Comparison of ENCODE assay signal across 1 fruit fly cellular context in genomic region chr2L:2861885-2862620, dm6.
TF ChIP-seq lines count a peak whose summit lies in the region.

No protein-coding gene starts in this region.

TF ChIP-seq in whole organism, embryonic, 481 proteins besides CTCF, POLR2A, EP300 and RAD21 (continued from another document and continues in another):
- TF ChIP-seq Hmr (GFP tag; optimal IDR thresholded peaks at IDR 0.05; lab: Kevin White, UChicago) (peak; percentile 3), CG15696 (tag; optimal IDR thresholded peaks at IDR 0.05; lab: Kevin White, UChicago) (no peak), Antp (GFP tag; optimal IDR thresholded peaks at IDR 0.05; lab: Kevin White, UChicago) (no peak), CG8765 (GFP tag; IDR thresholded peaks at IDR 0.05; lab: Robert Waterston, UW) (no peak), Hr78 (GFP tag; optimal IDR thresholded peaks at IDR 0.05; lab: Kevin White, UChicago) (no peak), CG6683 (GFP tag; optimal IDR thresholded peaks at IDR 0.05; lab: Kevin White, UChicago) (no peak), CG8944 (GFP tag; optimal IDR thresholded peaks at IDR 0.05; lab: Kevin White, UChicago) (no peak), Aef1 (GFP tag; IDR thresholded peaks at IDR 0.05; lab: Robert Waterston, UW) (no peak), wor (GFP tag; IDR thresholded peaks at IDR 0.05; lab: Robert Waterston, UW) (no peak), CG8281 (tag; optimal IDR thresholded peaks at IDR 0.05; lab: Kevin White, UChicago) (no peak), CG10654 (GFP tag; optimal IDR thresholded peaks at IDR 0.05; lab: Kevin White, UChicago) (no peak), gro (GFP tag; optimal IDR thresholded peaks at IDR 0.05; lab: Kevin White, UChicago) (peak; percentile 17), psq (GFP tag; optimal IDR thresholded peaks at IDR 0.05; lab: Kevin White, UChicago) (no peak), Dbx (GFP tag; IDR thresholded peaks at IDR 0.05; lab: Robert Waterston, UW) (peak; percentile 18; the same call in 1 of the 3 replicates), Opbp (GFP tag; IDR thresholded peaks at IDR 0.05; lab: Robert Waterston, UW; ENCODE audit: partially characterized antibody) (peak; percentile 45; the same call in 1 of the 3 replicates), hb (GFP tag; IDR thresholded peaks at IDR 0.05; lab: Robert Waterston, UW; ENCODE audit: partially characterized antibody) (no peak), Nf-YC (tag; optimal IDR thresholded peaks at IDR 0.05; lab: Kevin White, UChicago) (peak; percentile 15), Elba2 (GFP tag; optimal IDR thresholded peaks at IDR 0.05; lab: Kevin White, UChicago) (no peak), Adf1 (GFP tag; IDR thresholded peaks at IDR 0.05; lab: Robert Waterston, UW) (no peak), insv (GFP tag; optimal IDR thresholded peaks at IDR 0.05; lab: Kevin White, UChicago) (no peak), MTF-1 (GFP tag; optimal IDR thresholded peaks at IDR 0.05; lab: Kevin White, UChicago; ENCODE audit: borderline replicate concordance) (peak; percentile 7), ase (GFP tag; IDR thresholded peaks at IDR 0.05; lab: Robert Waterston, UW) (no peak), CG11560 (tag; IDR thresholded peaks at IDR 0.05; lab: Robert Waterston, UW) (no peak), CG6654 (GFP tag; optimal IDR thresholded peaks at IDR 0.05; lab: Kevin White, UChicago) (no peak), vvl (GFP tag; IDR thresholded peaks at IDR 0.05; lab: Robert Waterston, UW) (peak; percentile 58; the same call in 1 of the 2 replicates), nmo (GFP tag; optimal IDR thresholded peaks at IDR 0.05; lab: Kevin White, UChicago) (peak; percentile 6), da (GFP tag; optimal IDR thresholded peaks at IDR 0.05; lab: Kevin White, UChicago) (no peak), trem (tag; optimal IDR thresholded peaks at IDR 0.05; lab: Kevin White, UChicago) (no peak), zfh1 (GFP tag; IDR thresholded peaks at IDR 0.05; lab: Robert Waterston, UW) (no peak), CG7745 (tag; optimal IDR thresholded peaks at IDR 0.05; lab: Kevin White, UChicago) (no peak), CG12155 (GFP tag; optimal IDR thresholded peaks at IDR 0.05; lab: Kevin White, UChicago) (no peak), Asciz (GFP tag; optimal IDR thresholded peaks at IDR 0.05; lab: Kevin White, UChicago) (no peak), CG11696 (GFP tag; IDR thresholded peaks at IDR 0.05; lab: Robert Waterston, UW) (no peak), CG17912 (GFP tag; optimal IDR thresholded peaks at IDR 0.05; lab: Kevin White, UChicago) (no peak), CG14965 (GFP tag; optimal IDR thresholded peaks at IDR 0.05; lab: Kevin White, UChicago; ENCODE audit: borderline replicate concordance) (no peak), salm (tag; optimal IDR thresholded peaks at IDR 0.05; lab: Kevin White, UChicago) (no peak), CG11456 (GFP tag; IDR thresholded peaks at IDR 0.05; lab: Robert Waterston, UW) (no peak), CG12219 (GFP tag; optimal IDR thresholded peaks at IDR 0.05; lab: Kevin White, UChicago) (peak; percentile 5), CG18262 (tag; optimal IDR thresholded peaks at IDR 0.05; lab: Kevin White, UChicago) (peak; percentile 40), CG33213 (GFP tag; optimal IDR thresholded peaks at IDR 0.05; lab: Kevin White, UChicago) (no peak), CG1832 (GFP tag; optimal IDR thresholded peaks at IDR 0.05; lab: Kevin White, UChicago) (no peak), CG4328 (GFP tag; optimal IDR thresholded peaks at IDR 0.05; lab: Kevin White, UChicago) (no peak), trh (GFP tag; optimal IDR thresholded peaks at IDR 0.05; lab: Kevin White, UChicago) (no peak), Ravus (GFP tag; IDR thresholded peaks at IDR 0.05; lab: Robert Waterston, UW) (no peak), CG11723 (GFP tag; optimal IDR thresholded peaks at IDR 0.05; lab: Kevin White, UChicago) (no peak), Fer2 (tag; optimal IDR thresholded peaks at IDR 0.05; lab: Kevin White, UChicago) (no peak), pan (optimal IDR thresholded peaks at IDR 0.05; lab: Kevin White, UChicago) (no peak), pan (GFP tag; optimal IDR thresholded peaks at IDR 0.05 in 1 of 2, IDR thresholded peaks at IDR 0.05 in 1 of 2) (peak in 1 of 2 experiments; percentile 34), Atf6 (GFP tag; IDR thresholded peaks at IDR 0.05; lab: Robert Waterston, UW) (peak; percentile 51; the same call in 1 of the 2 replicates), Fer3 (tag; optimal IDR thresholded peaks at IDR 0.05; lab: Kevin White, UChicago) (no peak), hth (optimal IDR thresholded peaks at IDR 0.05; lab: Kevin White, UChicago) (no peak), disco-r (GFP tag; optimal IDR thresholded peaks at IDR 0.05; lab: Kevin White, UChicago) (no peak), luna (GFP tag; optimal IDR thresholded peaks at IDR 0.05; lab: Kevin White, UChicago) (no peak), Drgx (GFP tag; IDR thresholded peaks at IDR 0.05; lab: Robert Waterston, UW) (peak; percentile 54), CG10565 (GFP tag; optimal IDR thresholded peaks at IDR 0.05; lab: Kevin White, UChicago) (no peak), Spps (tag; optimal IDR thresholded peaks at IDR 0.05; lab: Kevin White, UChicago) (no peak), E2f2 (GFP tag; IDR thresholded peaks at IDR 0.05; lab: Robert Waterston, UW) (0 out of 2 replicates have a peak, but pooled peaks have one; percentile 9), Dip2 (GFP tag; IDR thresholded peaks at IDR 0.05; lab: Robert Waterston, UW) (no peak), caup (GFP tag; optimal IDR thresholded peaks at IDR 0.05; lab: Kevin White, UChicago; ENCODE audit: severe bottlenecking) (peak; percentile 42), B-H1 (GFP tag; IDR thresholded peaks at IDR 0.05; lab: Robert Waterston, UW) (no peak; the same call in 2 of the 3 replicates), pfk (GFP tag; optimal IDR thresholded peaks at IDR 0.05; lab: Kevin White, UChicago) (no peak), CG2120 (GFP tag; optimal IDR thresholded peaks at IDR 0.05; lab: Kevin White, UChicago) (no peak), h (optimal IDR thresholded peaks at IDR 0.05; lab: Kevin White, UChicago) (no peak), Trl (optimal IDR thresholded peaks at IDR 0.05; lab: Kevin White, UChicago) (peak; percentile 67), Trl (GFP tag; optimal IDR thresholded peaks at IDR 0.05; lab: Kevin White, UChicago) (peak; percentile 14), Scr (GFP tag; IDR thresholded peaks at IDR 0.05; lab: Robert Waterston, UW; ENCODE audit: partially characterized antibody) (no peak), CG2875 (GFP tag; optimal IDR thresholded peaks at IDR 0.05; lab: Kevin White, UChicago) (peak; percentile 29), CG2202 (tag; optimal IDR thresholded peaks at IDR 0.05; lab: Kevin White, UChicago) (no peak), dysf (GFP tag; IDR thresholded peaks at IDR 0.05; lab: Robert Waterston, UW) (no peak), CG2678 (tag; optimal IDR thresholded peaks at IDR 0.05; lab: Kevin White, UChicago) (peak; percentile 40), ro (GFP tag; IDR thresholded peaks at IDR 0.05; lab: Robert Waterston, UW) (no peak), CG4404 (GFP tag; IDR thresholded peaks at IDR 0.05; lab: Robert Waterston, UW) (no peak), sima (GFP tag; optimal IDR thresholded peaks at IDR 0.05; lab: Kevin White, UChicago) (no peak), CG11504 (tag; optimal IDR thresholded peaks at IDR 0.05; lab: Kevin White, UChicago) (no peak), Poxn (GFP tag; IDR thresholded peaks at IDR 0.05; lab: Robert Waterston, UW) (no peak), CG10543 (GFP tag; optimal IDR thresholded peaks at IDR 0.05; lab: Kevin White, UChicago) (peak; percentile 35), fd102C (GFP tag; optimal IDR thresholded peaks at IDR 0.05; lab: Kevin White, UChicago) (no peak), btn (GFP tag; optimal IDR thresholded peaks at IDR 0.05; lab: Kevin White, UChicago) (no peak), nau (GFP tag; optimal IDR thresholded peaks at IDR 0.05; lab: Kevin White, UChicago) (no peak), CG13287 (GFP tag; IDR thresholded peaks at IDR 0.05; lab: Robert Waterston, UW; ENCODE audit: partially characterized antibody) (peak; percentile 64), sr (GFP tag; IDR thresholded peaks at IDR 0.05; lab: Robert Waterston, UW) (no peak), CG13296 (GFP tag; optimal IDR thresholded peaks at IDR 0.05; lab: Kevin White, UChicago) (peak; percentile 33), slp2 (GFP tag; optimal IDR thresholded peaks at IDR 0.05; lab: Kevin White, UChicago) (no peak), Neu2 (GFP tag; optimal IDR thresholded peaks at IDR 0.05; lab: Kevin White, UChicago; ENCODE audit: borderline replicate concordance) (no peak), gsb-n (tag; optimal IDR thresholded peaks at IDR 0.05; lab: Kevin White, UChicago) (no peak), CG10959 (GFP tag; IDR thresholded peaks at IDR 0.05; lab: Robert Waterston, UW) (no peak), kah (GFP tag; optimal IDR thresholded peaks at IDR 0.05; lab: Kevin White, UChicago) (peak; percentile 27), CG16813 (GFP tag; IDR thresholded peaks at IDR 0.05; lab: Robert Waterston, UW; ENCODE audit: partially characterized antibody) (peak; percentile 43; the same call in 1 of the 3 replicates), Hand (GFP tag; optimal IDR thresholded peaks at IDR 0.05; lab: Kevin White, UChicago) (no peak), Lim3 (GFP tag; IDR thresholded peaks at IDR 0.05; lab: Robert Waterston, UW) (no peak), ham (GFP tag; IDR thresholded peaks at IDR 0.05; lab: Robert Waterston, UW) (no peak), Optix (GFP tag; IDR thresholded peaks at IDR 0.05; lab: Robert Waterston, UW) (no peak), CG17802 (tag; optimal IDR thresholded peaks at IDR 0.05; lab: Kevin White, UChicago) (no peak), Chrac-16 (GFP tag; optimal IDR thresholded peaks at IDR 0.05; lab: Kevin White, UChicago) (no peak), Hr51 (GFP tag; optimal IDR thresholded peaks at IDR 0.05; lab: Kevin White, UChicago) (peak in 1 of 2 experiments; percentile 17), sd (tag; optimal IDR thresholded peaks at IDR 0.05; lab: Kevin White, UChicago) (peak; percentile 75), CG2199 (GFP tag; IDR thresholded peaks at IDR 0.05; lab: Robert Waterston, UW) (0 out of 3 replicates have a peak, but pooled peaks have one; percentile 14), CG33557 (GFP tag; optimal IDR thresholded peaks at IDR 0.05; lab: Kevin White, UChicago) (no peak), CG14014 (GFP tag; IDR thresholded peaks at IDR 0.05; lab: Robert Waterston, UW) (0 out of 2 replicates have a peak, but pooled peaks have one; percentile 6), Dll (GFP tag; IDR thresholded peaks at IDR 0.05; lab: Robert Waterston, UW; ENCODE audit: partially characterized antibody) (peak; percentile 48; the same call in 1 of the 4 replicates), fru (optimal IDR thresholded peaks at IDR 0.05; lab: Kevin White, UChicago) (no peak), CG9817 (tag; optimal IDR thresholded peaks at IDR 0.05; lab: Kevin White, UChicago) (no peak), Deaf1 (tag; optimal IDR thresholded peaks at IDR 0.05; lab: Kevin White, UChicago) (peak; percentile 76), CG8359 (GFP tag; optimal IDR thresholded peaks at IDR 0.05; lab: Kevin White, UChicago; ENCODE audit: borderline replicate concordance) (no peak), CG34224 (GFP tag; IDR thresholded peaks at IDR 0.05; lab: Robert Waterston, UW; ENCODE audit: partially characterized antibody) (peak; percentile 58; the same call in 2 of the 3 replicates), CG12744 (GFP tag; optimal IDR thresholded peaks at IDR 0.05; lab: Kevin White, UChicago) (no peak), CG9797 (GFP tag; optimal IDR thresholded peaks at IDR 0.05; lab: Kevin White, UChicago) (no peak), CG17829 (tag; optimal IDR thresholded peaks at IDR 0.05; lab: Kevin White, UChicago) (peak; percentile 23), CG3065 (GFP tag; optimal IDR thresholded peaks at IDR 0.05; lab: Kevin White, UChicago) (no peak), Dip3 (GFP tag; optimal IDR thresholded peaks at IDR 0.05; lab: Kevin White, UChicago) (no peak), sc (optimal IDR thresholded peaks at IDR 0.05; lab: Kevin White, UChicago) (no peak), sc (GFP tag; optimal IDR thresholded peaks at IDR 0.05; lab: Kevin White, UChicago) (no peak), CG12942 (GFP tag; optimal IDR thresholded peaks at IDR 0.05; lab: Kevin White, UChicago) (no peak), Myb (GFP tag; optimal IDR thresholded peaks at IDR 0.05; lab: Kevin White, UChicago) (no peak), crc (GFP tag; optimal IDR thresholded peaks at IDR 0.05; lab: Kevin White, UChicago) (no peak), kay (GFP tag; optimal IDR thresholded peaks at IDR 0.05; lab: Kevin White, UChicago) (no peak), BEAF-32 (GFP tag; optimal IDR thresholded peaks at IDR 0.05; lab: Kevin White, UChicago) (no peak), jumu (GFP tag; optimal IDR thresholded peaks at IDR 0.05; lab: Kevin White, UChicago) (no peak), knrl (GFP tag; IDR thresholded peaks at IDR 0.05; lab: Robert Waterston, UW; ENCODE audit: partially characterized antibody) (no peak), fd3F (GFP tag; optimal IDR thresholded peaks at IDR 0.05; lab: Kevin White, UChicago) (no peak), chinmo (GFP tag; IDR thresholded peaks at IDR 0.05; lab: Robert Waterston, UW; ENCODE audit: partially characterized antibody) (peak; percentile 98), cad (GFP tag; optimal IDR thresholded peaks at IDR 0.05; lab: Kevin White, UChicago) (no peak), Taf1 (GFP tag; IDR thresholded peaks at IDR 0.05; lab: Robert Waterston, UW) (no peak), amos (GFP tag; IDR thresholded peaks at IDR 0.05; lab: Robert Waterston, UW; ENCODE audit: partially characterized antibody) (peak; percentile 60; the same call in 1 of the 2 replicates), aop (GFP tag; IDR thresholded peaks at IDR 0.05; lab: Robert Waterston, UW) (no peak), CG10209 (GFP tag; optimal IDR thresholded peaks at IDR 0.05; lab: Kevin White, UChicago) (no peak), CG32767 (GFP tag; IDR thresholded peaks at IDR 0.05; lab: Robert Waterston, UW) (no peak), bcd (GFP tag; optimal IDR thresholded peaks at IDR 0.05; lab: Kevin White, UChicago) (no peak), zf30C (GFP tag; optimal IDR thresholded peaks at IDR 0.05; lab: Kevin White, UChicago) (peak; percentile 55), CG7928 (GFP tag; optimal IDR thresholded peaks at IDR 0.05; lab: Kevin White, UChicago) (no peak), Ets65A (GFP tag; lab: Kevin White, UChicago) (no peak), scrt (GFP tag; optimal IDR thresholded peaks at IDR 0.05; lab: Kevin White, UChicago) (no peak), pita (GFP tag; optimal IDR thresholded peaks at IDR 0.05; lab: Kevin White, UChicago) (no peak), CG5953 (GFP tag; IDR thresholded peaks at IDR 0.05; lab: Robert Waterston, UW) (no peak)
